Fruit fly (Drosophila melanogaster) whole organism, wandering third instar larva: ENCODE measurements around the gene CG14621.
A peak's percentile ranks its signal among the peaks of the same experiment; 100 is the strongest.

Source experiments
- Abd-B ChIP-seq: fragments of >200 bp; optimal IDR thresholded peaks from 2 replicates; lab custom pipeline; 2017; ENCODE audit warnings: missing biosample characterization, missing genetic modification characterization
- CG32264 ChIP-seq: fragments of 200-800 bp; sonication (Bioruptor generic); optimal IDR thresholded peaks from 2 replicates; lab custom pipeline; 2016; ENCODE audit warnings: missing biosample characterization, missing genetic modification characterization
- CrebA ChIP-seq: fragments of 200-800 bp; sonication (Bioruptor generic); optimal IDR thresholded peaks from 2 replicates; lab custom pipeline; 2016; ENCODE audit warnings: missing biosample characterization, mild to moderate bottlenecking, missing genetic modification characterization, borderline replicate concordance
- Dif ChIP-seq: fragments of 200-275, 200-300 bp; sonication (Bioruptor generic); optimal IDR thresholded peaks from 2 replicates; lab custom pipeline; 2018; ENCODE audit warnings: missing biosample characterization, missing genetic modification characterization; ENCODE audit not compliant: partially characterized antibody
- HLH106 ChIP-seq: fragments of 200-800 bp; optimal IDR thresholded peaks from 3 replicates; lab custom pipeline; 2019; ENCODE audit warnings: missing biosample characterization, mild to moderate bottlenecking, missing genetic modification characterization, moderate library complexity
- Hnf4 ChIP-seq: fragments of 200-800 bp; sonication (Bioruptor generic); optimal IDR thresholded peaks from 2 replicates; lab custom pipeline; 2016; ENCODE audit warnings: missing biosample characterization, mild to moderate bottlenecking, missing genetic modification characterization
- Hr78 ChIP-seq: fragments of >200 bp; optimal IDR thresholded peaks from 2 replicates; lab custom pipeline; 2017; ENCODE audit warnings: missing biosample characterization, missing genetic modification characterization
- Jra ChIP-seq: sonication (Bioruptor generic); optimal IDR thresholded peaks from 2 replicates; lab custom pipeline; 2016; ENCODE audit warnings: missing biosample characterization, missing genetic modification characterization
- Mio ChIP-seq: sonication (Bioruptor generic); optimal IDR thresholded peaks from 2 replicates; lab custom pipeline; 2016; ENCODE audit warnings: missing biosample characterization, missing genetic modification characterization
- Myc ChIP-seq: fragments of >200 bp; optimal IDR thresholded peaks from 2 replicates; lab custom pipeline; 2017
- OdsH ChIP-seq: fragments of 200-800 bp; sonication (Bioruptor generic); optimal IDR thresholded peaks from 2 replicates; lab custom pipeline; 2016; ENCODE audit warnings: missing biosample characterization, mild to moderate bottlenecking, missing genetic modification characterization
- Rel ChIP-seq, 2 experiments: fragments of 200-800 bp; sonication (Bioruptor generic) in 1 of 2; optimal IDR thresholded peaks; 2 replicates in 1 of 2; 3 replicates in 1 of 2; lab custom pipeline; 2016 to 2019; ENCODE audit warnings: mild to moderate bottlenecking in 2 of 2, missing biosample characterization in 2 of 2, missing genetic modification characterization in 2 of 2, moderate library complexity in 1 of 2
- Sp1 ChIP-seq: fragments of 200-800 bp; sonication (Bioruptor generic); optimal IDR thresholded peaks from 3 replicates; lab custom pipeline; 2019; ENCODE audit warnings: missing biosample characterization, mild to moderate bottlenecking, missing genetic modification characterization, moderate library complexity
- Vsx2 ChIP-seq: fragments of 200-300, 225-300 bp; sonication (Bioruptor generic); optimal IDR thresholded peaks from 2 replicates; lab custom pipeline; 2018; ENCODE audit warnings: missing biosample characterization, missing genetic modification characterization; ENCODE audit not compliant: partially characterized antibody
- br ChIP-seq: fragments of 200-800 bp; sonication (Bioruptor generic); optimal IDR thresholded peaks from 2 replicates; lab custom pipeline; 2016; ENCODE audit warnings: missing biosample characterization, missing genetic modification characterization
- brk ChIP-seq: fragments of 200-800 bp; sonication (Bioruptor generic); optimal IDR thresholded peaks from 2 replicates; lab custom pipeline; 2016; ENCODE audit warnings: missing biosample characterization, mild to moderate bottlenecking, missing genetic modification characterization
- dl ChIP-seq, 2 experiments: fragments of 175-275, 200-275 bp in 1 of 2; fragments of 200-275 bp in 1 of 2; sonication (Bioruptor generic); optimal IDR thresholded peaks; lab custom pipeline; 2018; ENCODE audit warnings: mild to moderate bottlenecking in 2 of 2, missing biosample characterization in 2 of 2, missing genetic modification characterization in 2 of 2, moderate library complexity in 2 of 2; ENCODE audit not compliant: partially characterized antibody in 2 of 2, insufficient read depth in 1 of 2
- dmrt93B ChIP-seq: fragments of 200-800 bp; sonication (Bioruptor generic); optimal IDR thresholded peaks from 2 replicates; lab custom pipeline; 2018; ENCODE audit warnings: missing biosample characterization, mild to moderate bottlenecking, missing genetic modification characterization
- dsf ChIP-seq: sonication (Bioruptor generic); optimal IDR thresholded peaks from 2 replicates; lab custom pipeline; 2016; ENCODE audit warnings: missing biosample characterization, missing genetic modification characterization, borderline replicate concordance
- ey ChIP-seq: fragments of 200-800 bp; sonication (Bioruptor generic); optimal IDR thresholded peaks from 2 replicates; lab custom pipeline; 2016; ENCODE audit warnings: missing biosample characterization, missing genetic modification characterization
- foxo ChIP-seq, 2 experiments: fragments of 200-800 bp; sonication (Bioruptor generic); optimal IDR thresholded peaks; 2 replicates in 1 of 2; 3 replicates in 1 of 2; lab custom pipeline; 2016 to 2017; ENCODE audit warnings: missing biosample characterization in 2 of 2, missing genetic modification characterization in 2 of 2
- fru ChIP-seq: fragments of 200-800 bp; sonication (Bioruptor generic); optimal IDR thresholded peaks from 3 replicates; lab custom pipeline; 2016; ENCODE audit warnings: missing biosample characterization, mild to moderate bottlenecking, missing genetic modification characterization
- h ChIP-seq: fragments of 200-800 bp; sonication (Bioruptor generic); optimal IDR thresholded peaks from 3 replicates; lab custom pipeline; 2016; ENCODE audit warnings: missing biosample characterization, mild to moderate bottlenecking, missing genetic modification characterization
- jim ChIP-seq: fragments of 175-275, 200-325 bp; sonication (Bioruptor generic); optimal IDR thresholded peaks from 2 replicates; lab custom pipeline; 2016; ENCODE audit warnings: missing biosample characterization, mild to moderate bottlenecking, missing genetic modification characterization
- pan ChIP-seq: fragments of >200 bp; optimal IDR thresholded peaks from 2 replicates; lab custom pipeline; 2017
- psq ChIP-seq: fragments of 200-800 bp; sonication (Bioruptor generic); optimal IDR thresholded peaks from 3 replicates; lab custom pipeline; 2017; ENCODE audit warnings: missing biosample characterization, mild to moderate bottlenecking, missing genetic modification characterization, moderate library complexity
- rgr ChIP-seq: fragments of 200-800 bp; sonication (Bioruptor generic); optimal IDR thresholded peaks from 3 replicates; lab custom pipeline; 2016; ENCODE audit warnings: missing biosample characterization, mild to moderate bottlenecking, missing genetic modification characterization
- sage ChIP-seq: fragments of 200-800 bp; sonication (Bioruptor generic); optimal IDR thresholded peaks from 2 replicates; lab custom pipeline; 2016; ENCODE audit warnings: missing biosample characterization, mild to moderate bottlenecking, missing genetic modification characterization
- usp ChIP-seq: fragments of >200 bp; optimal IDR thresholded peaks from 2 replicates; lab custom pipeline; 2017; ENCODE audit warnings: missing biosample characterization, missing genetic modification characterization
- woc ChIP-seq: sonication (Bioruptor generic); optimal IDR thresholded peaks from 2 replicates; lab custom pipeline; 2016; ENCODE audit warnings: missing biosample characterization, mild to moderate bottlenecking, missing genetic modification characterization

The CG14621 gene

DNA sequence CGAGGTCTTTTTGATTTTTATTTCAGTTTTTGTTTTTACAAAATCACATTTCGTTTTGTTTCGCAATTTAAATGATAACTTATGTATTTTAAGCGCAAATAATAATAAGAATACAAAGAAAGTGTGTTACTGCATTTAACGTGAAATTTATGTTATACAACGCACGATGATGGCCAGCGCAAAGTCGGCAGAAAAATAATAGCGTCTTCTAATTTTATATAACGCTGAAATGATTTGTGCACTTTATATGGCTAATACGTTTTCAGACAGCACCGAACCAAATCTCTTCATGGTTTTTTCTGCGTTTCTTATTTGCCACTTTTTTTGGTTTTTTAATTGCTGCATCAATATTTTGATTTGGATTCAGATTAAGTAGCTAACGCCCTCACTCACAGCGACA lies 30.9 kb downstream of the CG14621 start:
- TF ChIP-seq brk: no peak

DNA sequence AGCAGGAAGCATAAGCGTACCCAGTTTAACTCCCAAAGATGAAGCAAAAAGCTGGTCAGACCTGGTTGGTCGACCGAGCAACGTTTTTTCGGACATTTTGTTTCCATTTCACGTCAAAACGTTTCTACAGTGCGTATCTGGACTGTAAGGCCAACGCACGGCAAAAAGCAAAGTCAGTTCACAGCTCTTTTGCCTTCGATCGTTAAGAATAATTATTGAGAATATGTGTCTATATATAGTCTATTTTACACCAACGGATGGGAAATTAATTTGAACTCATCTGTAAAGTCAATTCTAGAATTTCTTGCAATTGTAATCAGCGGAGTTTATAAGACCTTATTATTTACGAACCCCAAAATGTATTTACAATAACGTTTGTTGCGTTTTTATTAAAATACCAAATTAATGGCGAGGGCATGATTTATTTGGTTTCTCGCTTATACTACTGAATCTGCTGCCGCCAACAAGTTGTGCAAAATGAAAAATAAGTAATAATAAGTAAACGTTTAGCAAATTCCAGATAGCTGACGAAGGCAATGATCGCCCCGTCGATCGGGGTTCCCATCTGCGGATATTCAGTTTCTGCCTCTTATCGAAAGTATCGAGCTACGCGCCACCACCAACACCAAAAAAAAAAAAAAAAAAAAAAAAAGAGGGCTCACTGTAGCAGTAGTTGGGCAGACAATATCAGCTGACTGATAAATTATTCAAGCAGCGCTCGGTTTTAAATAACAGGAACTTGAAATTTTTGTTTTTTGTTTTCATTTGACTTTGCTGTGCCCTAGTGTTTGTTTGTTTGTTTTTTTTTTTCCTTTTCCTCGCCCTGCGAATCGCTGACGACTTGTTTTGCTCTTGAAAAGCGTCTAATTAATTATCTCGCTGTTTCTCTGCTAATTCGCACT lies 33.9 kb downstream of the CG14621 start:
- TF ChIP-seq Hr78 (GFP tag; lab: Kevin White, UChicago) (no peak), CG32264 (GFP tag; lab: Kevin White, UChicago) (no peak), Rel (GFP tag; optimal IDR thresholded peaks at IDR 0.05; lab: Kevin White, UChicago) (no peak), Rel (tag; optimal IDR thresholded peaks at IDR 0.05; lab: Kevin White, UChicago) (peak; percentile 32), OdsH (GFP tag; lab: Kevin White, UChicago) (no peak), dsf (no peak), br (GFP tag; lab: Kevin White, UChicago) (no peak), pan (lab: Kevin White, UChicago) (no peak)
- TF ChIP-seq, all 38 proteins: peak for 1

DNA sequence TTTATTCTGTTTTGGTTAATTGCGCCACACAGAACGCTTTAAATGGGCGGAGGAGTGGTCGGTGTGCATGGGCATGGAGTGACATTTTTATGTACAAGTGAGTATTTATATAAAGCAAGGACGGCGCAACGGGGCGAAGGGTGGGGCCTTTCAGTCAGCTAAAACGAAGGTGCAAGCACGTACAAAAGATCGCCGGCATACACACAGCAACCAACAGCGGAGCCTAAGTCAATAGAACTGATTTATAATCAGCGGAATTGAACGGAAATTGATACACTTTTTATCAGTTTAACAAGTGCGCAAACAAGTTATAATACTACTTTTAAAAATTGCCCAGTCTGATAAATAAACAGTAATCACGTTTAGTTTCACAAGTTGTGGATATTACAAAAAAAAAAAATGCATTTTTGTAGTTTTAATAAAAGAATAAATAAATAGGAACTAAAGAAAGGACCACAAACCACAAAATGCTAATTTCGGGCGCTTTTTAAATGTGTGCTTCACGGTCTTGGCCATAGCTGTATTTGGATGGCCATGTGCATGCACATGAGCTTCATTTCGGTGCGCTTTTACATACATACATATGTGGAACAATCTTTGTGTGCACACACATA lies 35.3 kb downstream of the CG14621 start:
- TF ChIP-seq Sp1 (peak; percentile 62), Dif (GFP tag; lab: Kevin White, UChicago) (no peak), rgr (GFP tag; lab: Kevin White, UChicago) (peak; percentile 8), Mio (no peak), fru (GFP tag; lab: Kevin White, UChicago) (peak; percentile 72), psq (GFP tag; lab: Kevin White, UChicago) (peak; percentile 42), dl (GFP tag; optimal IDR thresholded peaks at IDR 0.05; lab: Kevin White, UChicago; ENCODE audit: insufficient read depth in 1 of 2, partially characterized antibody in 2 of 2) (no peak), CrebA (no peak), dmrt93B (GFP tag; lab: Kevin White, UChicago) (peak; percentile 46), br (GFP tag; lab: Kevin White, UChicago) (peak; percentile 59), Jra (GFP tag; lab: Kevin White, UChicago) (no peak), woc (GFP tag; lab: Kevin White, UChicago) (peak; percentile 57), sage (no peak), jim (GFP tag; lab: Kevin White, UChicago) (no peak), h (GFP tag; lab: Kevin White, UChicago) (peak; percentile 70), foxo (GFP tag; optimal IDR thresholded peaks at IDR 0.05; lab: Kevin White, UChicago) (peak in 1 of 2 experiments; percentile 56), ey (GFP tag; lab: Kevin White, UChicago) (peak; percentile 49), HLH106 (peak; percentile 52), OdsH (GFP tag; lab: Kevin White, UChicago) (peak; percentile 49), Hnf4 (GFP tag; lab: Kevin White, UChicago) (no peak)

DNA sequence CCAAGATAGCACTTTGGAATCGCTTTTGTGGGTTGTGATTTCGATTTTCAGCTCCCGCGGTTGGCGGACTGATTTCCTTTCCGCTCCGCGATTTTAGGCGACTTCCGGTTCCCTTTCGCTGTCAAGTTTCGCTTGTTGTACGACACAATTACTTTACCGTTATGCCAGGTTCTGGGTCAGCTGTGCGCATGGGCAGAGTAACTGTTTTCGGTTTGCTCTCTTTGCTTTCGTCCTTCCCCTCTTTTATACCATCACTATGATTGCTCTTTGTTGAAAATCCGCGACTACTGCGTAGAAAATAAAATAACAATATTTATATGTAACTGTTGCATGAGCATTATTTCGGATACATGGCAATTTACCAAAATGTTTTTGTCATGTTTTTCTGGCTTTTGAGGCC lies 36.6 kb downstream of the CG14621 start:
- no peak for TF ChIP-seq HLH106
- no peak for TF ChIP-seq woc (GFP tag; lab: Kevin White, UChicago)
- no peak for TF ChIP-seq rgr (GFP tag; lab: Kevin White, UChicago)
- TF ChIP-seq pan (lab: Kevin White, UChicago): no peak
- TF ChIP-seq br (GFP tag; lab: Kevin White, UChicago): no peak
- no peak for TF ChIP-seq Vsx2 (GFP tag; lab: Kevin White, UChicago)
- TF ChIP-seq dl (GFP tag; optimal IDR thresholded peaks at IDR 0.05; lab: Kevin White, UChicago; ENCODE audit: insufficient read depth in 1 of 2, partially characterized antibody in 2 of 2): no peak
- no peak for TF ChIP-seq Sp1
- no peak for TF ChIP-seq brk
- no peak for TF ChIP-seq usp (GFP tag; lab: Kevin White, UChicago)
- TF ChIP-seq OdsH (GFP tag; lab: Kevin White, UChicago): no peak
- no peak for TF ChIP-seq CG32264 (GFP tag; lab: Kevin White, UChicago)
- no peak for TF ChIP-seq h (GFP tag; lab: Kevin White, UChicago)
- no peak for TF ChIP-seq Myc
- TF ChIP-seq Abd-B (GFP tag; lab: Kevin White, UChicago): no peak
- TF ChIP-seq psq (GFP tag; lab: Kevin White, UChicago): no peak
- no peak for TF ChIP-seq jim (GFP tag; lab: Kevin White, UChicago)
